Worm (Caenorhabditis elegans) whole organism, young adult: Measurements from ENCODE around the gene C34C12.1.

Experiments
- D2030.7 ChIP-seq: fragments of 200-800 bp; sonication (Bioruptor generic); IDR thresholded peaks from 2 replicates; pipeline ENCODE4 v1.3.6; 2022; ENCODE audit warnings: missing genetic modification reagents, missing genetic modification characterization, missing compliant biosample characterization
- F22D6.2 ChIP-seq: sonication (generic microtip); optimal IDR thresholded peaks from 2 replicates; lab custom pipeline; 2016; ENCODE audit warnings: mild to moderate bottlenecking, missing genetic modification characterization, missing compliant biosample characterization
- F23B12.7 ChIP-seq: sonication (generic microtip); optimal IDR thresholded peaks from 2 replicates; lab custom pipeline; 2017; ENCODE audit warnings: missing genetic modification characterization, mild to moderate bottlenecking, missing compliant biosample characterization, antibody characterized with exemption, moderate library complexity; ENCODE audit not compliant: insufficient read depth
- F33H1.4 ChIP-seq: fragments of 200-800 bp; sonication (Bioruptor generic); IDR thresholded peaks from 2 replicates; pipeline ENCODE4 v1.3.6; 2022; ENCODE audit warnings: missing genetic modification reagents, missing genetic modification characterization, missing compliant biosample characterization
- K11D2.4 ChIP-seq: fragments of 200-800 bp; sonication (Bioruptor generic); IDR thresholded peaks from 2 replicates; pipeline ENCODE4 v1.3.6; 2022; ENCODE audit warnings: missing genetic modification reagents, missing genetic modification characterization, missing compliant biosample characterization
- K12H6.12 ChIP-seq: fragments of 200-800 bp; sonication (Bioruptor generic); optimal IDR thresholded peaks from 2 replicates; lab custom pipeline; 2018; ENCODE audit warnings: mild to moderate bottlenecking, missing genetic modification characterization, missing compliant biosample characterization
- T07F8.4 ChIP-seq: sonication (generic microtip); optimal IDR thresholded peaks from 2 replicates; lab custom pipeline; 2016; ENCODE audit warnings: mild to moderate bottlenecking, missing genetic modification characterization, moderate library complexity, missing compliant biosample characterization
- Y53F4B.3 ChIP-seq: fragments of 200-800 bp; sonication (Bioruptor generic); IDR thresholded peaks from 2 replicates; pipeline ENCODE4 v1.3.6; 2022; ENCODE audit warnings: missing genetic modification reagents, missing genetic modification characterization, missing compliant biosample characterization
- Y56A3A.18 ChIP-seq: fragments of 200-800 bp; sonication (Bioruptor generic); IDR thresholded peaks from 2 replicates; pipeline ENCODE4 v1.3.6; 2022; ENCODE audit warnings: missing genetic modification reagents, missing genetic modification characterization, missing compliant biosample characterization
- Y79H2A.3 ChIP-seq: fragments of 200-800 bp; sonication (Bioruptor generic); conservative IDR thresholded peaks from 2 replicates; pipeline ENCODE4 v1.3.6; 2022; ENCODE audit warnings: missing genetic modification reagents, missing genetic modification characterization, missing compliant biosample characterization
- ZK185.1 ChIP-seq: sonication (generic microtip); optimal IDR thresholded peaks from 2 replicates; lab custom pipeline; 2016; ENCODE audit warnings: mild to moderate bottlenecking, missing genetic modification characterization, missing compliant biosample characterization; ENCODE audit not compliant: poor library complexity, severe bottlenecking
- aptf-2 ChIP-seq: fragments of 200-800 bp; sonication (Bioruptor generic); conservative IDR thresholded peaks from 2 replicates; pipeline ENCODE4 v1.3.6; 2022; ENCODE audit warnings: missing genetic modification reagents, missing genetic modification characterization, missing compliant biosample characterization
- aptf-3 ChIP-seq: fragments of 200-800 bp; sonication (Bioruptor generic); IDR thresholded peaks from 2 replicates; pipeline ENCODE4 v1.3.6; 2022; ENCODE audit warnings: missing genetic modification characterization, missing compliant biosample characterization
- athp-1 ChIP-seq: sonication (generic microtip); optimal IDR thresholded peaks from 2 replicates; lab custom pipeline; 2017; ENCODE audit warnings: mild to moderate bottlenecking, missing genetic modification characterization, missing compliant biosample characterization
- attf-3 ChIP-seq: fragments of 200-800 bp; sonication (Bioruptor generic); conservative IDR thresholded peaks from 2 replicates; pipeline ENCODE4 v1.3.6; 2022; ENCODE audit warnings: missing genetic modification reagents, missing genetic modification characterization, missing compliant biosample characterization
- attf-5 ChIP-seq: fragments of 200-800 bp; sonication (Bioruptor generic); optimal IDR thresholded peaks from 2 replicates; lab custom pipeline; 2018; ENCODE audit warnings: mild to moderate bottlenecking, missing genetic modification characterization, missing compliant biosample characterization
- bed-1 ChIP-seq: fragments of 200-800 bp; sonication (Bioruptor generic); IDR thresholded peaks from 2 replicates; pipeline ENCODE4 v1.3.6; 2022; ENCODE audit warnings: missing genetic modification reagents, missing genetic modification characterization, missing compliant biosample characterization
- ceh-100 ChIP-seq: fragments of 200-800 bp; sonication (Bioruptor generic); IDR thresholded peaks from 2 replicates; pipeline ENCODE4 v1.3.6; 2022; ENCODE audit warnings: missing genetic modification reagents, missing genetic modification characterization, missing compliant biosample characterization
- ceh-58 ChIP-seq: fragments of 200-800 bp; sonication (Bioruptor generic); IDR thresholded peaks from 2 replicates; pipeline ENCODE4 v1.3.6; 2022; ENCODE audit warnings: missing genetic modification characterization, missing compliant biosample characterization
- ceh-79 ChIP-seq: sonication (generic microtip); optimal IDR thresholded peaks from 2 replicates; lab custom pipeline; 2017; ENCODE audit warnings: mild to moderate bottlenecking, missing genetic modification characterization, missing compliant biosample characterization
- chd-7 ChIP-seq: sonication (generic microtip); optimal IDR thresholded peaks from 2 replicates; lab custom pipeline; 2016; ENCODE audit warnings: mild to moderate bottlenecking, missing genetic modification characterization, moderate library complexity, missing compliant biosample characterization
- die-1 ChIP-seq: sonication (generic microtip); optimal IDR thresholded peaks from 2 replicates; lab custom pipeline; 2016; ENCODE audit warnings: missing genotype, mild to moderate bottlenecking, missing genetic modification characterization, missing compliant biosample characterization
- efl-1 ChIP-seq: fragments of 150-350 bp; optimal IDR thresholded peaks from 2 replicates; lab custom pipeline; 2014; ENCODE audit warnings: missing biosample characterization, missing genetic modification reagents, missing genetic modification characterization
- egl-18 ChIP-seq: fragments of 200-800 bp; sonication (Bioruptor generic); IDR thresholded peaks from 2 replicates; pipeline ENCODE4 v1.3.6; 2022; ENCODE audit warnings: missing genetic modification reagents, missing genetic modification characterization, missing compliant biosample characterization
- ekl-4 ChIP-seq: fragments of 200-800 bp; sonication (Bioruptor generic); IDR thresholded peaks from 2 replicates; pipeline ENCODE4 v1.3.6; 2022; ENCODE audit warnings: missing genetic modification reagents, missing genetic modification characterization, missing compliant biosample characterization
- ets-4 ChIP-seq: fragments of 200-800 bp; sonication (Bioruptor generic); optimal IDR thresholded peaks from 2 replicates; lab custom pipeline; 2018; ENCODE audit warnings: mild to moderate bottlenecking, missing genetic modification characterization, missing compliant biosample characterization
- fkh-3 ChIP-seq: sonication (generic microtip); optimal IDR thresholded peaks from 2 replicates; lab custom pipeline; 2016; ENCODE audit warnings: mild to moderate bottlenecking, missing genetic modification characterization, missing compliant biosample characterization
- him-1 ChIP-seq: sonication (generic microtip); optimal IDR thresholded peaks from 2 replicates; lab custom pipeline; 2016; ENCODE audit warnings: missing genotype, missing genetic modification reagents, missing genetic modification characterization, missing compliant biosample characterization
- hmg-1.2 ChIP-seq: fragments of 200-800 bp; sonication (Bioruptor generic); IDR thresholded peaks from 2 replicates; pipeline ENCODE4 v1.3.6; 2022; ENCODE audit warnings: missing genetic modification reagents, missing genetic modification characterization, missing compliant biosample characterization
- hrde-1 ChIP-seq: sonication (generic microtip); optimal IDR thresholded peaks from 2 replicates; lab custom pipeline; 2016; ENCODE audit warnings: missing genetic modification characterization, mild to moderate bottlenecking, missing compliant biosample characterization, moderate library complexity, missing genotype, missing genetic modification reagents, borderline replicate concordance
- lag-1 ChIP-seq: fragments of 200-800 bp; sonication (Bioruptor generic); IDR thresholded peaks from 2 replicates; pipeline ENCODE4 v1.3.6; 2022; ENCODE audit warnings: missing genetic modification reagents, missing genetic modification characterization, missing compliant biosample characterization
- let-526 ChIP-seq: fragments of 200-800 bp; sonication (Bioruptor generic); IDR thresholded peaks from 2 replicates; pipeline ENCODE4 v1.3.6; 2022; ENCODE audit warnings: missing genetic modification reagents, missing genetic modification characterization, missing compliant biosample characterization
- lir-1 ChIP-seq: fragments of 200-800 bp; sonication (Bioruptor generic); conservative IDR thresholded peaks from 2 replicates; pipeline ENCODE4 v1.3.6; 2022; ENCODE audit warnings: missing genetic modification reagents, missing genetic modification characterization, missing compliant biosample characterization
- lsl-1 ChIP-seq: fragments of 200-800 bp; sonication (Bioruptor generic); optimal IDR thresholded peaks from 2 replicates; lab custom pipeline; 2018; ENCODE audit warnings: mild to moderate bottlenecking, missing genetic modification characterization, moderate library complexity, missing compliant biosample characterization
- madf-3 ChIP-seq: fragments of 200-800 bp; sonication (Bioruptor generic); IDR thresholded peaks from 2 replicates; pipeline ENCODE4 v1.3.6; 2022; ENCODE audit warnings: missing genetic modification reagents, missing genetic modification characterization, missing compliant biosample characterization
- madf-6 ChIP-seq: fragments of 200-800 bp; sonication (Bioruptor generic); IDR thresholded peaks from 2 replicates; pipeline ENCODE4 v1.3.6; 2022; ENCODE audit warnings: missing genetic modification reagents, missing genetic modification characterization, missing compliant biosample characterization
- madf-8 ChIP-seq: fragments of 200-800 bp; sonication (Bioruptor generic); conservative IDR thresholded peaks from 2 replicates; pipeline ENCODE4 v1.3.6; 2022; ENCODE audit warnings: missing genetic modification reagents, missing genetic modification characterization, missing compliant biosample characterization
- mes-4 ChIP-seq: sonication (generic microtip); optimal IDR thresholded peaks from 2 replicates; lab custom pipeline; 2016; ENCODE audit warnings: missing genotype, missing genetic modification characterization, missing compliant biosample characterization
- nfya-2 ChIP-seq: fragments of 200-800 bp; sonication (Bioruptor generic); IDR thresholded peaks from 2 replicates; pipeline ENCODE4 v1.3.6; 2022; ENCODE audit warnings: missing genetic modification reagents, missing genetic modification characterization, missing compliant biosample characterization
- nfyb-1 ChIP-seq: fragments of 200-800 bp; sonication (Bioruptor generic); IDR thresholded peaks from 2 replicates; pipeline ENCODE4 v1.3.6; 2022; ENCODE audit warnings: missing genetic modification reagents, missing genetic modification characterization, missing compliant biosample characterization
- nhr-120 ChIP-seq: fragments of 200-800 bp; sonication (Bioruptor generic); IDR thresholded peaks from 2 replicates; pipeline ENCODE4 v1.3.6; 2022; ENCODE audit warnings: missing genetic modification characterization, missing compliant biosample characterization
- repo-1 ChIP-seq: sonication (generic microtip); optimal IDR thresholded peaks from 2 replicates; lab custom pipeline; 2017; ENCODE audit warnings: mild to moderate bottlenecking, missing genetic modification characterization, missing compliant biosample characterization
- snpc-3.4 ChIP-seq: sonication (generic microtip); optimal IDR thresholded peaks from 2 replicates; lab custom pipeline; 2017; ENCODE audit warnings: missing genetic modification characterization, mild to moderate bottlenecking, missing compliant biosample characterization, antibody characterized with exemption, moderate library complexity, missing genotype, missing genetic modification reagents
- tbp1 ChIP-seq: fragments of 200-800 bp; sonication (Bioruptor generic); optimal IDR thresholded peaks from 2 replicates; lab custom pipeline; 2018; ENCODE audit warnings: mild to moderate bottlenecking, missing genetic modification characterization, missing compliant biosample characterization
- xnd-1 ChIP-seq: sonication (generic microtip); optimal IDR thresholded peaks from 2 replicates; lab custom pipeline; 2016; ENCODE audit warnings: missing genotype, missing genetic modification reagents, missing genetic modification characterization, missing compliant biosample characterization
- ztf-28 ChIP-seq: fragments of 200-800 bp; sonication (Bioruptor generic); IDR thresholded peaks from 2 replicates; pipeline ENCODE4 v1.3.6; 2022; ENCODE audit warnings: missing genetic modification reagents, missing genetic modification characterization, missing compliant biosample characterization

Gene C34C12.1

ce11 chrIII:3470433-3470832 is 16.3 kb downstream of the C34C12.1 start:
- TF ChIP-seq aptf-2 (GFP tag; lab: Robert Waterston, UW) (no peak), F23B12.7 (no peak), T07F8.4 (tag; lab: Kevin White, UChicago) (no peak), K12H6.12 (tag; lab: Kevin White, UChicago) (no peak), lag-1 (GFP tag; lab: Robert Waterston, UW) (no peak)

- TF ChIP-seq madf-6 (GFP tag; lab: Robert Waterston, UW) (peak; percentile 81), ceh-79 (tag; lab: Kevin White, UChicago) (no peak), die-1 (no peak), him-1 (peak; percentile 48), tbp1 (GFP tag; lab: Kevin White, UChicago) (no peak), snpc-3.4 (peak; percentile 30), attf-5 (no peak), D2030.7 (GFP tag; lab: Robert Waterston, UW) (peak; percentile 31; the same call in 1 of the 2 replicates), F33H1.4 (GFP tag; lab: Robert Waterston, UW) (peak; percentile 86), madf-8 (GFP tag; lab: Robert Waterston, UW) (peak; percentile 70), efl-1 (GFP tag; lab: Kevin White, UChicago) (peak; percentile 58), Y56A3A.18 (GFP tag; lab: Robert Waterston, UW) (no peak), xnd-1 (tag; lab: Kevin White, UChicago) (peak; percentile 74), lsl-1 (peak; percentile 90)
- TF ChIP-seq, all 124 proteins: peak for 9
These were observed 16.8 kb downstream of the C34C12.1 start for ce11 chrIII:3470973-3471372.

ce11 chrIII:3471403-3472053 is 17.4 kb downstream of the C34C12.1 start, which contains the start of gene rsu-1:
rsu-1 (plus strand) TSS chrIII:3472003.
- TF ChIP-seq athp-1 (tag; lab: Kevin White, UChicago) (no peak), nfya-2 (no peak), bed-1 (GFP tag; lab: Robert Waterston, UW) (no peak), K11D2.4 (GFP tag; lab: Robert Waterston, UW) (no peak), fkh-3 (tag; lab: Kevin White, UChicago) (no peak), Y53F4B.3 (GFP tag; lab: Robert Waterston, UW) (no peak), ets-4 (GFP tag; lab: Kevin White, UChicago) (no peak), F23B12.7 (no peak), lag-1 (GFP tag; lab: Robert Waterston, UW) (no peak), ztf-28 (GFP tag; lab: Robert Waterston, UW) (no peak), chd-7 (tag; lab: Kevin White, UChicago) (no peak), Y79H2A.3 (GFP tag; lab: Robert Waterston, UW) (no peak), attf-3 (GFP tag; lab: Robert Waterston, UW) (no peak), mes-4 (no peak), ZK185.1 (peak; percentile 64), nhr-120 (GFP tag; lab: Robert Waterston, UW) (no peak), let-526 (GFP tag; lab: Robert Waterston, UW) (no peak), aptf-3 (GFP tag; lab: Robert Waterston, UW) (no peak), F22D6.2 (tag; lab: Kevin White, UChicago) (no peak), hrde-1 (no peak), nfyb-1 (GFP tag; lab: Robert Waterston, UW) (no peak), ceh-58 (GFP tag; lab: Robert Waterston, UW) (no peak), efl-1 (GFP tag; lab: Kevin White, UChicago) (no peak), madf-3 (GFP tag; lab: Robert Waterston, UW) (no peak), ekl-4 (GFP tag; lab: Robert Waterston, UW) (no peak), egl-18 (GFP tag; lab: Robert Waterston, UW) (no peak), hmg-1.2 (GFP tag; lab: Robert Waterston, UW) (peak; percentile 83), repo-1 (tag; lab: Kevin White, UChicago) (no peak), lir-1 (GFP tag; lab: Robert Waterston, UW) (no peak), ceh-100 (GFP tag; lab: Robert Waterston, UW) (no peak)
